Worm (Caenorhabditis elegans) whole organism, L1 larva: ENCODE results near the gene got-2.2.

ENCODE experiments used
- C04F5.9 ChIP-seq: sonication (generic microtip); optimal IDR thresholded peaks from 2 replicates; lab custom pipeline; 2016; ENCODE audit warnings: missing genetic modification characterization, missing compliant biosample characterization
- elt-3 ChIP-seq, 6 experiments: fragments of 150-350 bp in 1 of 6; sonication (generic microtip); optimal IDR thresholded peaks; 2 replicates each; lab custom pipeline; 2017 to 2018; ENCODE audit warnings: missing biosample characterization in 6 of 6, missing genetic modification characterization in 6 of 6, inconsistent platforms in 1 of 6
- ets-5 ChIP-seq: fragments of 200-800 bp; sonication (Bioruptor generic); IDR thresholded peaks from 2 replicates; pipeline ENCODE4 v1.3.6; 2022; ENCODE audit warnings: missing genetic modification characterization, missing compliant biosample characterization
- grh-1 ChIP-seq: fragments of 200-800 bp; sonication (Bioruptor generic); IDR thresholded peaks from 2 replicates; pipeline ENCODE4 v1.3.6; 2022; ENCODE audit warnings: missing genetic modification reagents, missing genetic modification characterization, missing compliant biosample characterization
- hlh-17 ChIP-seq: fragments of 200-800 bp; sonication (Bioruptor generic); optimal IDR thresholded peaks from 2 replicates; lab custom pipeline; 2018; ENCODE audit warnings: missing genetic modification characterization, mild to moderate bottlenecking, missing compliant biosample characterization, moderate library complexity, borderline replicate concordance
- irx-1 ChIP-seq: sonication (generic microtip); optimal IDR thresholded peaks from 2 replicates; lab custom pipeline; 2016; ENCODE audit warnings: missing genetic modification characterization, missing compliant biosample characterization
- lin-13 ChIP-seq: fragments of 150-350 bp; optimal IDR thresholded peaks from 2 replicates; lab custom pipeline; 2014; ENCODE audit warnings: missing biosample characterization, missing genetic modification reagents, missing genetic modification characterization
- mab-9 ChIP-seq: fragments of 200-800 bp; sonication (Bioruptor generic); IDR thresholded peaks from 2 replicates; pipeline ENCODE4 v1.3.6; 2022; ENCODE audit warnings: missing genetic modification reagents, missing genetic modification characterization, missing compliant biosample characterization
- nhr-11 ChIP-seq: fragments of 150-350 bp; optimal IDR thresholded peaks from 2 replicates; lab custom pipeline; 2014; ENCODE audit warnings: missing biosample characterization, missing genetic modification characterization
- nhr-19 ChIP-seq: fragments of 200-800 bp; sonication (Bioruptor generic); conservative IDR thresholded peaks from 2 replicates; pipeline ENCODE4 v1.3.6; 2022; ENCODE audit warnings: missing genetic modification characterization, missing compliant biosample characterization
- snpc-4 ChIP-seq: fragments of 150-350 bp; optimal IDR thresholded peaks from 2 replicates; lab custom pipeline; 2014; ENCODE audit warnings: missing biosample characterization, missing genetic modification characterization
- tbx-2 ChIP-seq: sonication (generic microtip); optimal IDR thresholded peaks from 2 replicates; lab custom pipeline; 2016; ENCODE audit warnings: missing genetic modification characterization, missing compliant biosample characterization
- unc-86 ChIP-seq: sonication (generic microtip); optimal IDR thresholded peaks from 2 replicates; lab custom pipeline; 2016; ENCODE audit warnings: missing genetic modification characterization, missing compliant biosample characterization

Gene got-2.2

DNA sequence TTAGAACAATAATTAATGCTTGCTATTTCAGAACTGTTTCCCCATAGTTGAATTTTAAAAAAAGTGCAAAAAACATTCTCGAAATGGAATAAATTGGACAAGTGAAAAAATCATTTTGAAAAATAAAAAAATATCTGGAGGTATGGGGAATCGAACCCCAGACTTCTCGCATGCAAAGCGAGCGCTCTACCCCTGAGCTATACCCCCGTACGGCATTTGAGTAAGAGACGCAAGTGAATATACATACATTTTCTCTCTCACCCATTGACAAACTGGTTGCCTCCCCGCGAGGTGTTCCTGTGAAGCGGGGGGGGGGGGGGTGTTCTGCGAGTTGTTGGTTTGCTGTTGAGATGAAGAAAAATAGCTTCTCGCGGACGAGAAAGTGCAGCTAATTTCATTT is 51.4 kb downstream of the got-2.2 start (continued):
- TF ChIP-seq lin-13 (GFP tag; lab: Kevin White, UChicago) (no peak), snpc-4 (no peak), unc-86 (tag; lab: Kevin White, UChicago) (no peak), nhr-19 (GFP tag; lab: Robert Waterston, UW) (peak; percentile 65), tbx-2 (tag; lab: Kevin White, UChicago) (peak; percentile 33), C04F5.9 (tag; lab: Kevin White, UChicago) (no peak), irx-1 (tag; lab: Kevin White, UChicago) (peak; percentile 15), grh-1 (GFP tag; lab: Robert Waterston, UW) (0 out of 2 replicates have a peak, but pooled peaks have one; percentile 37), mab-9 (GFP tag; lab: Robert Waterston, UW) (no peak), nhr-11 (tag; lab: Kevin White, UChicago) (no peak), hlh-17 (GFP tag; lab: Kevin White, UChicago) (no peak), ets-5 (GFP tag; lab: Robert Waterston, UW) (no peak), elt-3 (tag; optimal IDR thresholded peaks at IDR 0.05; lab: Kevin White, UChicago) (peak in 1 of 6 experiments; percentile 31)
